Worm (Caenorhabditis elegans): ENCODE measurements around the gene hlh-12.

- TF ChIP-seq elt-3 (tag; optimal IDR thresholded peaks at IDR 0.05), result no peak
- no peak for TF ChIP-seq ceh-83 (GFP tag; optimal IDR thresholded peaks at IDR 0.05)
- TF ChIP-seq mep-1 (tag; optimal IDR thresholded peaks at IDR 0.05), result no peak
- TF ChIP-seq nhr-12 (tag; optimal IDR thresholded peaks at IDR 0.05), result no peak
Measured at ce11 chrIV:8461177-8461576, 18.1 kb downstream of the hlh-12 start.
